In the genomic region with DNA sequence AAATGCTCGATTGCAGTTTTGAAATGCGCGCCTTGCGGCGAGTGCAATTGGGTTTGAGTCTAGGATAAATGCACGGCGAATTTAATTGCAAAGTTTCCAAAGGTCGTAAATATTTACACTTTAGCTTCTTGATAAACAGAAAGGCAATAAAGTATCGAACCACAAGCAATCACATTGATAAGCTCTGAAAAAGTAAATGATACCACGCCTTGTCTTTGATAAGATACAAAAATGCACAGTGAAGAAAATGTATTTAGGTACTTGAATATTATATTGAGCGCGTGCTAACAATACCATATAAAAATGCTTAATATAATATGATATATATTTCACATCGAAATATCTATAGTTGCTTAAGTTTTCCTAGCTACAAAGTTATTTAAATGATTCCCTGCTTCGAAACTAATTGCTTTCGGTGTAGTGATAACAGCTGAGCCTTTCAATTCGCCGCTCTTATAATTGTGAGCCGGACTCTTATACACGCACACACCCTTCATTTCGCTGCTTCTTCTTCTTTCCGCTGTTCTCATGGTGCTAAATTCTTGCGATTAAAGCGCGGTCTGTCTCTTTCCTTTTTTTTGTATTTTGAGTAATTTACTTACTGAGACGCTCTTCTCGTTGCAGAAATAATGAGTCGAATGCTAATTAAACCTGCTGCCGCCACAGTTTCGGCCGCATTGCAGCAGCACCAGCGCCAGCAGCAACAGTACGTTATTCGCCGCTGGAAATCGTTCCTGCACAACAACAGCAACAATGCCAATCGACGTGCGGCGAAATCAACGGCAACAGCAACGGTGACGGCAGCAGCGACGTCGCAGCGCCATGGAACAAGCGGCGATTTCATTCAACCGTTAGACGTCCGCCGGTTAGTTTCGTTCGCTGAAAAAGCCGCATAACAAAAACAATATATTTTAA, we compare ENCODE assay signal across 1 fruit fly cellular context.
A peak's percentile ranks its signal among the peaks of the same experiment; 100 is the strongest.
TF ChIP-seq lines count a peak whose summit lies in the region.

No protein-coding gene starts in this region.

TF ChIP-seq in whole organism, embryonic, 481 proteins besides CTCF, POLR2A, EP300 and RAD21 (continued from another document and continues in another):
- TF ChIP-seq her (GFP tag; optimal IDR thresholded peaks at IDR 0.05; lab: Kevin White, UChicago), result no peak
- TF ChIP-seq CG10543 (GFP tag; optimal IDR thresholded peaks at IDR 0.05; lab: Kevin White, UChicago), result peak; percentile 60
- peak; percentile 35 for TF ChIP-seq Bdp1 (GFP tag; optimal IDR thresholded peaks at IDR 0.05; lab: Kevin White, UChicago)
- TF ChIP-seq corto (GFP tag; optimal IDR thresholded peaks at IDR 0.05; lab: Kevin White, UChicago), result peak; percentile 72
- peak; percentile 68 for TF ChIP-seq nom (GFP tag; optimal IDR thresholded peaks at IDR 0.05; lab: Kevin White, UChicago)
- TF ChIP-seq CG17361 (GFP tag; IDR thresholded peaks at IDR 0.05; lab: Robert Waterston, UW), result peak; percentile 92
- peak; percentile 46 for TF ChIP-seq MTF-1 (GFP tag; optimal IDR thresholded peaks at IDR 0.05; lab: Kevin White, UChicago; ENCODE audit: borderline replicate concordance)
- TF ChIP-seq pzg (GFP tag; optimal IDR thresholded peaks at IDR 0.05; lab: Kevin White, UChicago), result peak; percentile 0
- TF ChIP-seq pum (GFP tag; optimal IDR thresholded peaks at IDR 0.05; lab: Kevin White, UChicago), result no peak
- TF ChIP-seq org-1 (GFP tag; optimal IDR thresholded peaks at IDR 0.05; lab: Kevin White, UChicago), result peak; percentile 68
- TF ChIP-seq CG2116 (GFP tag; optimal IDR thresholded peaks at IDR 0.05; lab: Kevin White, UChicago), result peak; percentile 44
- no peak for TF ChIP-seq CG7963 (GFP tag; IDR thresholded peaks at IDR 0.05; lab: Robert Waterston, UW; ENCODE audit: partially characterized antibody)
- no peak for TF ChIP-seq Hmx (GFP tag; optimal IDR thresholded peaks at IDR 0.05; lab: Kevin White, UChicago)
- no peak for TF ChIP-seq p53 (GFP tag; optimal IDR thresholded peaks at IDR 0.05; lab: Kevin White, UChicago)
- peak; percentile 86 for TF ChIP-seq Blimp-1 (GFP tag; optimal IDR thresholded peaks at IDR 0.05; lab: Kevin White, UChicago)
- TF ChIP-seq CG30431 (GFP tag; optimal IDR thresholded peaks at IDR 0.05; lab: Kevin White, UChicago), result peak; percentile 66
- TF ChIP-seq Usf (GFP tag; optimal IDR thresholded peaks at IDR 0.05; lab: Kevin White, UChicago), result no peak
- TF ChIP-seq CG1529 (GFP tag; optimal IDR thresholded peaks at IDR 0.05; lab: Kevin White, UChicago), result peak; percentile 67
- TF ChIP-seq fru (optimal IDR thresholded peaks at IDR 0.05; lab: Kevin White, UChicago), result no peak
- peak; percentile 5 for TF ChIP-seq BEAF-32 (GFP tag; optimal IDR thresholded peaks at IDR 0.05; lab: Kevin White, UChicago)
- TF ChIP-seq CG13424 (tag; optimal IDR thresholded peaks at IDR 0.05; lab: Kevin White, UChicago), result peak; percentile 89
- 0 out of 2 replicates have a peak, but pooled peaks have one; percentile 28 for TF ChIP-seq seq (GFP tag; IDR thresholded peaks at IDR 0.05; lab: Robert Waterston, UW)
- TF ChIP-seq slbo (GFP tag; IDR thresholded peaks at IDR 0.05; lab: Robert Waterston, UW), result peak; percentile 87
- no peak for TF ChIP-seq usp (GFP tag; optimal IDR thresholded peaks at IDR 0.05; lab: Kevin White, UChicago)
- peak; percentile 64 for TF ChIP-seq CG5180 (GFP tag; optimal IDR thresholded peaks at IDR 0.05; lab: Kevin White, UChicago)
- no peak for TF ChIP-seq da (GFP tag; optimal IDR thresholded peaks at IDR 0.05; lab: Kevin White, UChicago)
- no peak for TF ChIP-seq eyg (GFP tag; optimal IDR thresholded peaks at IDR 0.05; lab: Kevin White, UChicago)
- peak; percentile 89 for TF ChIP-seq so (GFP tag; IDR thresholded peaks at IDR 0.05; lab: Robert Waterston, UW)
- peak; percentile 82 for TF ChIP-seq ATbp (GFP tag; optimal IDR thresholded peaks at IDR 0.05; lab: Kevin White, UChicago)
- peak; percentile 74 for TF ChIP-seq CG15011 (GFP tag; optimal IDR thresholded peaks at IDR 0.05; lab: Kevin White, UChicago)
- peak; percentile 83 for TF ChIP-seq CG11504 (tag; optimal IDR thresholded peaks at IDR 0.05; lab: Kevin White, UChicago)
- TF ChIP-seq CG17912 (GFP tag; optimal IDR thresholded peaks at IDR 0.05; lab: Kevin White, UChicago), result no peak
- peak; percentile 59; the same call in 1 of the 2 replicates for TF ChIP-seq sim (GFP tag; IDR thresholded peaks at IDR 0.05; lab: Robert Waterston, UW)
- no peak for TF ChIP-seq Neu2 (GFP tag; optimal IDR thresholded peaks at IDR 0.05; lab: Kevin White, UChicago; ENCODE audit: borderline replicate concordance)
- TF ChIP-seq Poxn (GFP tag; IDR thresholded peaks at IDR 0.05; lab: Robert Waterston, UW), result no peak
- TF ChIP-seq ind (GFP tag; optimal IDR thresholded peaks at IDR 0.05; lab: Kevin White, UChicago), result peak; percentile 84
- TF ChIP-seq bcd (GFP tag; optimal IDR thresholded peaks at IDR 0.05; lab: Kevin White, UChicago), result peak; percentile 74
- peak; percentile 36 for TF ChIP-seq bab2 (GFP tag; optimal IDR thresholded peaks at IDR 0.05; lab: Kevin White, UChicago)
- TF ChIP-seq Dip3 (GFP tag; optimal IDR thresholded peaks at IDR 0.05; lab: Kevin White, UChicago), result peak; percentile 23
- peak; percentile 59 for TF ChIP-seq CG33557 (GFP tag; optimal IDR thresholded peaks at IDR 0.05; lab: Kevin White, UChicago)
- peak; percentile 1 for TF ChIP-seq vfl (GFP tag; optimal IDR thresholded peaks at IDR 0.05; lab: Kevin White, UChicago)
- no peak for TF ChIP-seq ato (GFP tag; IDR thresholded peaks at IDR 0.05; lab: Robert Waterston, UW; ENCODE audit: partially characterized antibody)
- TF ChIP-seq CG8359 (GFP tag; optimal IDR thresholded peaks at IDR 0.05; lab: Kevin White, UChicago; ENCODE audit: borderline replicate concordance), result no peak
- no peak for TF ChIP-seq tx (GFP tag; optimal IDR thresholded peaks at IDR 0.05; lab: Kevin White, UChicago)
- TF ChIP-seq CG17328 (GFP tag; IDR thresholded peaks at IDR 0.05; lab: Robert Waterston, UW), result peak; percentile 81
- TF ChIP-seq fd102C (GFP tag; optimal IDR thresholded peaks at IDR 0.05; lab: Kevin White, UChicago), result no peak
- no peak for TF ChIP-seq Gsc (GFP tag; IDR thresholded peaks at IDR 0.05; lab: Robert Waterston, UW)
- TF ChIP-seq D (optimal IDR thresholded peaks at IDR 0.05; lab: Kevin White, UChicago), result no peak
- peak; percentile 83 for TF ChIP-seq D (GFP tag; optimal IDR thresholded peaks at IDR 0.05; lab: Kevin White, UChicago)
- TF ChIP-seq CG17802 (tag; optimal IDR thresholded peaks at IDR 0.05; lab: Kevin White, UChicago), result peak; percentile 51
- TF ChIP-seq dan (GFP tag; IDR thresholded peaks at IDR 0.05; lab: Robert Waterston, UW), result no peak
- peak; percentile 14 for TF ChIP-seq psq (GFP tag; optimal IDR thresholded peaks at IDR 0.05; lab: Kevin White, UChicago)
- 0 out of 2 replicates have a peak, but pooled peaks have one; percentile 51 for TF ChIP-seq cas (GFP tag; IDR thresholded peaks at IDR 0.05; lab: Robert Waterston, UW)
- peak; percentile 90 for TF ChIP-seq PHDP (tag; optimal IDR thresholded peaks at IDR 0.05; lab: Kevin White, UChicago)
- TF ChIP-seq ttk (GFP tag; IDR thresholded peaks at IDR 0.05; lab: Robert Waterston, UW), result peak; percentile 81
- peak; percentile 80 for TF ChIP-seq D19A (tag; optimal IDR thresholded peaks at IDR 0.05; lab: Kevin White, UChicago)
- TF ChIP-seq CG17568 (GFP tag; optimal IDR thresholded peaks at IDR 0.05; lab: Kevin White, UChicago), result peak; percentile 84
- peak; percentile 31 for TF ChIP-seq pita (GFP tag; optimal IDR thresholded peaks at IDR 0.05; lab: Kevin White, UChicago)
- TF ChIP-seq shn (GFP tag; optimal IDR thresholded peaks at IDR 0.05; lab: Kevin White, UChicago), result no peak
- peak; percentile 77 for TF ChIP-seq Dbx (GFP tag; IDR thresholded peaks at IDR 0.05; lab: Robert Waterston, UW)
- TF ChIP-seq CG11456 (GFP tag; IDR thresholded peaks at IDR 0.05; lab: Robert Waterston, UW), result peak; percentile 82
- peak; percentile 79 for TF ChIP-seq CG12219 (GFP tag; optimal IDR thresholded peaks at IDR 0.05; lab: Kevin White, UChicago)
- TF ChIP-seq NK7.1 (GFP tag; optimal IDR thresholded peaks at IDR 0.05; lab: Kevin White, UChicago), result no peak
- peak; percentile 40 for TF ChIP-seq CG12744 (GFP tag; optimal IDR thresholded peaks at IDR 0.05; lab: Kevin White, UChicago)
- TF ChIP-seq CG8765 (GFP tag; IDR thresholded peaks at IDR 0.05; lab: Robert Waterston, UW), result peak; percentile 41; the same call in 1 of the 2 replicates
- TF ChIP-seq CG8388 (GFP tag; optimal IDR thresholded peaks at IDR 0.05; lab: Kevin White, UChicago), result peak; percentile 88
- peak; percentile 94 for TF ChIP-seq gem (tag; optimal IDR thresholded peaks at IDR 0.05; lab: Kevin White, UChicago)
- peak; percentile 49 for TF ChIP-seq jing (GFP tag; optimal IDR thresholded peaks at IDR 0.05; lab: Kevin White, UChicago)
- TF ChIP-seq toy (GFP tag; IDR thresholded peaks at IDR 0.05; lab: Robert Waterston, UW), result no peak; the same call in 1 of the 2 replicates
- TF ChIP-seq CG9797 (GFP tag; optimal IDR thresholded peaks at IDR 0.05; lab: Kevin White, UChicago), result no peak
- peak; percentile 79 for TF ChIP-seq CG32772 (GFP tag; IDR thresholded peaks at IDR 0.05; lab: Robert Waterston, UW)
- TF ChIP-seq pb (GFP tag; optimal IDR thresholded peaks at IDR 0.05; lab: Kevin White, UChicago), result no peak
- peak; percentile 85 for TF ChIP-seq E2f2 (GFP tag; IDR thresholded peaks at IDR 0.05; lab: Robert Waterston, UW)
- TF ChIP-seq rib (GFP tag; IDR thresholded peaks at IDR 0.05; lab: Robert Waterston, UW), result 0 out of 2 replicates have a peak, but pooled peaks have one; percentile 35
- peak; percentile 42 for TF ChIP-seq Fer2 (tag; optimal IDR thresholded peaks at IDR 0.05; lab: Kevin White, UChicago)
- TF ChIP-seq CG4404 (GFP tag; IDR thresholded peaks at IDR 0.05; lab: Robert Waterston, UW), result peak; percentile 57
- TF ChIP-seq NfI (GFP tag; optimal IDR thresholded peaks at IDR 0.05; lab: Kevin White, UChicago), result peak; percentile 75
- TF ChIP-seq lbe (GFP tag; optimal IDR thresholded peaks at IDR 0.05; lab: Kevin White, UChicago), result peak; percentile 81
- TF ChIP-seq kay (GFP tag; optimal IDR thresholded peaks at IDR 0.05; lab: Kevin White, UChicago), result no peak
- peak; percentile 92 for TF ChIP-seq Adf1 (GFP tag; IDR thresholded peaks at IDR 0.05; lab: Robert Waterston, UW)
- TF ChIP-seq CG11696 (GFP tag; IDR thresholded peaks at IDR 0.05; lab: Robert Waterston, UW), result peak; percentile 79
- peak; percentile 86 for TF ChIP-seq Fer1 (GFP tag; optimal IDR thresholded peaks at IDR 0.05; lab: Kevin White, UChicago)
- TF ChIP-seq CG14965 (GFP tag; optimal IDR thresholded peaks at IDR 0.05; lab: Kevin White, UChicago; ENCODE audit: borderline replicate concordance), result no peak
- peak; percentile 84 for TF ChIP-seq dmrt99B (tag; optimal IDR thresholded peaks at IDR 0.05; lab: Kevin White, UChicago)
- peak; percentile 81; the same call in 2 of the 3 replicates for TF ChIP-seq otp (GFP tag; IDR thresholded peaks at IDR 0.05; lab: Robert Waterston, UW)
- no peak for TF ChIP-seq CG2129 (GFP tag; IDR thresholded peaks at IDR 0.05; lab: Robert Waterston, UW; ENCODE audit: partially characterized antibody)
- no peak for TF ChIP-seq Bgb (GFP tag; IDR thresholded peaks at IDR 0.05; lab: Robert Waterston, UW; ENCODE audit: partially characterized antibody)
- peak; percentile 89 for TF ChIP-seq Atf6 (GFP tag; IDR thresholded peaks at IDR 0.05; lab: Robert Waterston, UW)
- TF ChIP-seq Myb (GFP tag; optimal IDR thresholded peaks at IDR 0.05; lab: Kevin White, UChicago), result no peak
- TF ChIP-seq Aef1 (GFP tag; IDR thresholded peaks at IDR 0.05; lab: Robert Waterston, UW), result peak; percentile 76
- peak in 1 of 2 experiments; percentile 24 for TF ChIP-seq Pdp1 (GFP tag; optimal IDR thresholded peaks at IDR 0.05; lab: Kevin White, UChicago)
- TF ChIP-seq CG9876 (GFP tag; optimal IDR thresholded peaks at IDR 0.05; lab: Kevin White, UChicago), result no peak
- 0 out of 2 replicates have a peak, but pooled peaks have one; percentile 34 for TF ChIP-seq CG16779 (GFP tag; IDR thresholded peaks at IDR 0.05; lab: Robert Waterston, UW)
- peak; percentile 86 for TF ChIP-seq CG14441 (GFP tag; IDR thresholded peaks at IDR 0.05; lab: Robert Waterston, UW)
- TF ChIP-seq bbx (GFP tag; IDR thresholded peaks at IDR 0.05; lab: Robert Waterston, UW; ENCODE audit: partially characterized antibody), result no peak
- TF ChIP-seq CG10147 (GFP tag; optimal IDR thresholded peaks at IDR 0.05; lab: Kevin White, UChicago), result peak; percentile 70
- TF ChIP-seq CG3838 (GFP tag; optimal IDR thresholded peaks at IDR 0.05; lab: Kevin White, UChicago), result no peak
- TF ChIP-seq BtbVII (GFP tag; optimal IDR thresholded peaks at IDR 0.05; lab: Kevin White, UChicago), result peak; percentile 80
- TF ChIP-seq tll (GFP tag; optimal IDR thresholded peaks at IDR 0.05; lab: Kevin White, UChicago), result no peak
- peak; percentile 23 for TF ChIP-seq CG12769 (tag; optimal IDR thresholded peaks at IDR 0.05; lab: Kevin White, UChicago)
- 0 out of 2 replicates have a peak, but pooled peaks have one; percentile 27 for TF ChIP-seq CG4360 (GFP tag; IDR thresholded peaks at IDR 0.05; lab: Robert Waterston, UW)
- peak; percentile 85 for TF ChIP-seq H2.0 (GFP tag; IDR thresholded peaks at IDR 0.05; lab: Robert Waterston, UW)
- TF ChIP-seq mam (GFP tag; optimal IDR thresholded peaks at IDR 0.05; lab: Kevin White, UChicago), result peak; percentile 35
- peak; percentile 0 for TF ChIP-seq NC2β (GFP tag; optimal IDR thresholded peaks at IDR 0.05; lab: Kevin White, UChicago)
- TF ChIP-seq Lhr (GFP tag; optimal IDR thresholded peaks at IDR 0.05; lab: Kevin White, UChicago), result peak; percentile 53
- TF ChIP-seq ssp (GFP tag; IDR thresholded peaks at IDR 0.05; lab: Robert Waterston, UW), result peak; percentile 64
- peak; percentile 34 for TF ChIP-seq CG10274 (GFP tag; optimal IDR thresholded peaks at IDR 0.05; lab: Kevin White, UChicago)
- peak; percentile 75; the same call in 2 of the 3 replicates for TF ChIP-seq ci (GFP tag; IDR thresholded peaks at IDR 0.05; lab: Robert Waterston, UW)
- TF ChIP-seq pnt (GFP tag; optimal IDR thresholded peaks at IDR 0.05; lab: Kevin White, UChicago), result no peak
- TF ChIP-seq h (optimal IDR thresholded peaks at IDR 0.05; lab: Kevin White, UChicago), result no peak
- TF ChIP-seq hbn (GFP tag; IDR thresholded peaks at IDR 0.05; lab: Robert Waterston, UW; ENCODE audit: partially characterized antibody), result no peak
- peak; percentile 56 for TF ChIP-seq CG1233 (GFP tag; optimal IDR thresholded peaks at IDR 0.05; lab: Kevin White, UChicago)
- TF ChIP-seq CG3995 (GFP tag; optimal IDR thresholded peaks at IDR 0.05; lab: Kevin White, UChicago), result no peak
- TF ChIP-seq sr (GFP tag; IDR thresholded peaks at IDR 0.05; lab: Robert Waterston, UW), result no peak
- peak; percentile 74 for TF ChIP-seq grn (GFP tag; optimal IDR thresholded peaks at IDR 0.05; lab: Kevin White, UChicago)
- peak; percentile 79 for TF ChIP-seq Max (GFP tag; optimal IDR thresholded peaks at IDR 0.05; lab: Kevin White, UChicago)
- TF ChIP-seq CG2678 (tag; optimal IDR thresholded peaks at IDR 0.05; lab: Kevin White, UChicago), result peak; percentile 80
- TF ChIP-seq CG17612 (GFP tag; IDR thresholded peaks at IDR 0.05; lab: Robert Waterston, UW), result peak; percentile 41; the same call in 1 of the 2 replicates
